Worm (Caenorhabditis elegans) whole organism, late embryonic: ENCODE results near the gene folt-2.

Experiments
- C08G9.2 ChIP-seq: sonication (generic microtip); optimal IDR thresholded peaks from 2 replicates; lab custom pipeline; 2016; ENCODE audit warnings: mild to moderate bottlenecking, missing genetic modification characterization, moderate library complexity, missing compliant biosample characterization
- C38D4.7 ChIP-seq: fragments of 200-800 bp; sonication (Bioruptor generic); optimal IDR thresholded peaks from 2 replicates; lab custom pipeline; 2018; ENCODE audit warnings: mild to moderate bottlenecking, missing genetic modification characterization, moderate library complexity, missing compliant biosample characterization
- F13H6.1 ChIP-seq: sonication (generic microtip); optimal IDR thresholded peaks from 2 replicates; lab custom pipeline; 2016; ENCODE audit warnings: missing genetic modification characterization, missing compliant biosample characterization
- K02D7.2 ChIP-seq: sonication (generic microtip); optimal IDR thresholded peaks from 2 replicates; lab custom pipeline; 2017; ENCODE audit warnings: mild to moderate bottlenecking, missing genetic modification characterization, missing compliant biosample characterization
- T23F11.4 ChIP-seq: fragments of 200-800 bp; sonication (Bioruptor generic); optimal IDR thresholded peaks from 2 replicates; lab custom pipeline; 2018; ENCODE audit warnings: mild to moderate bottlenecking, missing genetic modification characterization, missing compliant biosample characterization
- ahr-1 ChIP-seq: sonication (generic microtip); optimal IDR thresholded peaks from 2 replicates; lab custom pipeline; 2016; ENCODE audit warnings: missing genetic modification characterization, missing compliant biosample characterization
- ceh-19 ChIP-seq: fragments of 200-800 bp; sonication (Bioruptor generic); optimal IDR thresholded peaks from 2 replicates; lab custom pipeline; 2018; ENCODE audit warnings: mild to moderate bottlenecking, missing genetic modification characterization, missing compliant biosample characterization
- ceh-2 ChIP-seq: sonication (generic microtip); optimal IDR thresholded peaks from 2 replicates; lab custom pipeline; 2016; ENCODE audit warnings: missing genotype, missing genetic modification characterization, missing compliant biosample characterization
- ceh-24 ChIP-seq: sonication (generic microtip); optimal IDR thresholded peaks from 2 replicates; lab custom pipeline; 2016; ENCODE audit warnings: mild to moderate bottlenecking, missing genetic modification characterization, missing compliant biosample characterization
- ceh-30 ChIP-seq: fragments of 150-350 bp; optimal IDR thresholded peaks from 2 replicates; lab custom pipeline; 2014; ENCODE audit warnings: missing biosample characterization, missing genetic modification characterization
- dmd-4 ChIP-seq: sonication (generic microtip); optimal IDR thresholded peaks from 2 replicates; lab custom pipeline; 2016; ENCODE audit warnings: borderline replicate concordance, missing genetic modification characterization, missing compliant biosample characterization
- elt-4 ChIP-seq: sonication (generic microtip); optimal IDR thresholded peaks from 2 replicates; lab custom pipeline; 2016; ENCODE audit warnings: missing genetic modification characterization, missing compliant biosample characterization
- ets-4 ChIP-seq: sonication (generic microtip); optimal IDR thresholded peaks from 2 replicates; lab custom pipeline; 2016; ENCODE audit warnings: missing genetic modification characterization, missing compliant biosample characterization
- eyg-1 ChIP-seq: sonication (generic microtip); optimal IDR thresholded peaks from 2 replicates; lab custom pipeline; 2016; ENCODE audit warnings: missing genotype, missing genetic modification characterization, missing compliant biosample characterization
- fkh-6 ChIP-seq: sonication (generic microtip); optimal IDR thresholded peaks from 2 replicates; lab custom pipeline; 2016; ENCODE audit warnings: missing genetic modification characterization, missing compliant biosample characterization
- hlh-13 ChIP-seq: fragments of 200-800 bp; sonication (Bioruptor generic); optimal IDR thresholded peaks from 2 replicates; lab custom pipeline; 2018; ENCODE audit warnings: mild to moderate bottlenecking, missing genetic modification characterization, missing compliant biosample characterization
- hlh-15 ChIP-seq: sonication (generic microtip); optimal IDR thresholded peaks from 2 replicates; lab custom pipeline; 2016; ENCODE audit warnings: missing genetic modification characterization, missing compliant biosample characterization
- hlh-8 ChIP-seq: sonication (generic microtip); optimal IDR thresholded peaks from 2 replicates; lab custom pipeline; 2016; ENCODE audit warnings: missing genotype, missing genetic modification characterization, missing compliant biosample characterization
- lin-11 ChIP-seq: fragments of 200-800 bp; sonication (Bioruptor generic); optimal IDR thresholded peaks from 2 replicates; lab custom pipeline; 2018; ENCODE audit warnings: mild to moderate bottlenecking, missing genetic modification characterization, missing compliant biosample characterization
- nhr-11 ChIP-seq: fragments of 150-350 bp; optimal IDR thresholded peaks from 2 replicates; lab custom pipeline; 2014; ENCODE audit warnings: missing biosample characterization, missing genetic modification characterization
- npax-4 ChIP-seq: sonication (generic microtip); optimal IDR thresholded peaks from 2 replicates; lab custom pipeline; 2016; ENCODE audit warnings: missing genetic modification characterization, missing compliant biosample characterization
- odd-2 ChIP-seq: sonication (generic microtip); optimal IDR thresholded peaks from 2 replicates; lab custom pipeline; 2017; ENCODE audit warnings: antibody characterized with exemption, mild to moderate bottlenecking, missing genetic modification characterization, missing compliant biosample characterization
- pag-3 ChIP-seq: sonication (generic microtip); optimal IDR thresholded peaks from 2 replicates; lab custom pipeline; 2016; ENCODE audit warnings: missing compliant biosample characterization, missing genetic modification characterization, borderline replicate concordance
- pat-9 ChIP-seq: fragments of 200-800 bp; sonication (Bioruptor generic); optimal IDR thresholded peaks from 2 replicates; lab custom pipeline; 2018; ENCODE audit warnings: mild to moderate bottlenecking, missing genetic modification characterization, moderate library complexity, missing compliant biosample characterization
- pax-1 ChIP-seq: fragments of 150-350 bp; optimal IDR thresholded peaks from 2 replicates; lab custom pipeline; 2014; ENCODE audit warnings: missing biosample characterization, missing genetic modification characterization
- pha-4 ChIP-seq: fragments of 150-350 bp; optimal IDR thresholded peaks from 2 replicates; lab custom pipeline; 2018; ENCODE audit warnings: missing biosample characterization, missing genetic modification reagents, missing genetic modification characterization
- ref-2 ChIP-seq: sonication (generic microtip); optimal IDR thresholded peaks from 2 replicates; lab custom pipeline; 2016; ENCODE audit warnings: missing genetic modification characterization, missing compliant biosample characterization
- sox-2 ChIP-seq: fragments of 200-800 bp; sonication (Bioruptor generic); IDR thresholded peaks from 2 replicates; pipeline ENCODE4 v1.3.6; 2022; ENCODE audit warnings: missing genetic modification reagents, missing genetic modification characterization, missing compliant biosample characterization
- sox-4 ChIP-seq: sonication (generic microtip); optimal IDR thresholded peaks from 2 replicates; lab custom pipeline; 2017; ENCODE audit warnings: mild to moderate bottlenecking, missing genetic modification characterization, inconsistent platforms, missing compliant biosample characterization
- syd-9 ChIP-seq: sonication (generic microtip); optimal IDR thresholded peaks from 2 replicates; lab custom pipeline; 2016; ENCODE audit warnings: mild to moderate bottlenecking, missing genetic modification characterization, moderate library complexity, missing compliant biosample characterization
- tbx-2 ChIP-seq: sonication (generic microtip); optimal IDR thresholded peaks from 2 replicates; lab custom pipeline; 2016; ENCODE audit warnings: missing genetic modification characterization, missing compliant biosample characterization
- tbx-7 ChIP-seq: sonication (generic microtip); optimal IDR thresholded peaks from 2 replicates; lab custom pipeline; 2016; ENCODE audit warnings: missing genotype, missing genetic modification characterization, missing compliant biosample characterization
- ttx-3 ChIP-seq: sonication (generic microtip); optimal IDR thresholded peaks from 2 replicates; lab custom pipeline; 2016; ENCODE audit warnings: missing genetic modification reagents, missing genetic modification characterization, missing compliant biosample characterization
- unc-86 ChIP-seq: sonication (generic microtip); optimal IDR thresholded peaks from 2 replicates; lab custom pipeline; 2016; ENCODE audit warnings: missing genetic modification characterization, missing compliant biosample characterization
- zip-5 ChIP-seq: sonication (generic microtip); optimal IDR thresholded peaks from 2 replicates; lab custom pipeline; 2016; ENCODE audit warnings: missing genetic modification characterization, missing compliant biosample characterization

folt-2 gene

DNA sequence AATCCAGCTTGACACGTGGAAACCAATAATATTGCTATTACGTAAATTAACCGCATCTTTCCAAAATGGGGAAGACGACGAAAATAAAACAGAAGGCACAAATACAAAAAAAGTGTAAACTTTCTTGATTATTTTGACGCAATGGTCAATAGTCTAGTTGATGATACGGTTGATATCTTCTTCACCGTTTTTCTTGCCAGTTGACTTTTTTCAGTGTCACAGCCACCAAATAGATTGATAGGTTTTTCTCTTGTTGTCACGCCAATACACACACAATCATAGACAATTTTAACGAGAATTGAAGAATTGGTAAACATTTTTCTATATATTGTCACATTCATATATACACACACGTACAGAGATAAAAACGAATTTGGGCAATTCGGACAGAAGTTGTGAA is 34.1 kb upstream of the folt-2 start, which contains the start of gene zmp-3:
Gene zmp-3 (minus strand): TSS at position 101 of the 400 bp plus-strand sequence.
- TF ChIP-seq ceh-2 (tag; lab: Kevin White, UChicago) = no peak
- TF ChIP-seq ets-4 = no peak
- TF ChIP-seq eyg-1 (tag; lab: Kevin White, UChicago) = no peak
- no peak for TF ChIP-seq syd-9 (tag; lab: Kevin White, UChicago)
- no peak for TF ChIP-seq npax-4 (tag; lab: Kevin White, UChicago)
- no peak for TF ChIP-seq hlh-13 (GFP tag; lab: Kevin White, UChicago)
- TF ChIP-seq fkh-6 (tag; lab: Kevin White, UChicago) = no peak
- no peak for TF ChIP-seq pax-1 (tag; lab: Kevin White, UChicago)
- no peak for TF ChIP-seq pag-3
- TF ChIP-seq ceh-24 (tag; lab: Kevin White, UChicago) = no peak

DNA sequence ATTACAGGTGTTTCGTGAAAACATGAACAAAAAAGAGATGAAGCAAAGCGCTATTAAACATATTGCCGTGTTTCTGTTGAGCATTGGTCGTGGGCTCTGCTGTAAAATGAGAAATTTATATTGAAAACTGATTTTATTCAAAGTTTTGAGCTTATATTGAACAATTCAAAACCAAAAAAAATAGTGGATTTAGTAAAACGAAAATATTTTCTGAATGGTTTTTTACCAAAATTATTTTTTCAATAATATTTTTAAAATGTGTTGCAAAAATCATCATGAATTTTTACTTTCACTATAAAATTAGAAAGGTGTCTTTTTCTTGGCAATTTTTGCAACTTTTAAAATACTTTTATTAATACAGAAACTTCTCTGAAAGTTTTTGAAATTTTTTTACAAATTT is 27.8 kb upstream of the folt-2 start, which contains the start of gene C31B8.7:
Gene C31B8.7 (minus strand): TSS at position 101 of the 400 bp plus-strand sequence.
- TF ChIP-seq pag-3 (no peak), hlh-13 (GFP tag; lab: Kevin White, UChicago) (no peak), dmd-4 (tag; lab: Kevin White, UChicago) (no peak), sox-2 (no peak), ref-2 (no peak), ceh-24 (tag; lab: Kevin White, UChicago) (no peak), pha-4 (tag; lab: Kevin White, UChicago) (no peak), ceh-19 (GFP tag; lab: Kevin White, UChicago) (no peak), elt-4 (tag; lab: Kevin White, UChicago) (no peak)
- TF ChIP-seq, all 69 proteins: peak for 0

DNA sequence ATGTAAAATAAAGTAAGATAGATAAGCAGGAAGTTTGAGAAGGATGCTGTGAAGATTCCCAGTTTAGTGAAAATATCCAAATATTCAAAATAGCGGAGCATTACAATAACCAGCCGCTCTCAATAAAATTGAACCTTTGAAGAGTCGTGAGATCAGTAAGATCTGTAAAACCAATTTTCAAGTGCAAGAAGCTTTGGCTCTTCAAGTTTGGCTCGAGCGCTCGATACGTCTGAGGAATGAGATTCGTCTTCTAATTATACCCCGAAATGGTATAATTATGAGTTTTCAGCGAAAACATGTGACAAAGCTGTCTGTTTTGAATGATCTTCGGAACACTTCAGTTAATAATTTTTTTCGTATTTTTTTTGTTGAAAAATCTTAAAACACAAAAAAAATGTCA is 24.5 kb upstream of the folt-2 start, which contains the start of gene str-46:
Gene str-46 (minus strand): TSS at position 101 of the 400 bp plus-strand sequence.
- TF ChIP-seq ahr-1 (tag; lab: Kevin White, UChicago) = no peak
- TF ChIP-seq T23F11.4 = no peak
- no peak for TF ChIP-seq C08G9.2 (tag; lab: Kevin White, UChicago)
- no peak for TF ChIP-seq fkh-6 (tag; lab: Kevin White, UChicago)
- no peak for TF ChIP-seq ceh-2 (tag; lab: Kevin White, UChicago)
- no peak for TF ChIP-seq elt-4 (tag; lab: Kevin White, UChicago)
- no peak for TF ChIP-seq nhr-11
- TF ChIP-seq C38D4.7 = no peak
- no peak for TF ChIP-seq ttx-3
- no peak for TF ChIP-seq tbx-2 (tag; lab: Kevin White, UChicago)
- no peak for TF ChIP-seq zip-5 (tag; lab: Kevin White, UChicago)
- no peak for TF ChIP-seq unc-86 (tag; lab: Kevin White, UChicago)
- TF ChIP-seq npax-4 (tag; lab: Kevin White, UChicago) = no peak
- no peak for TF ChIP-seq dmd-4 (tag; lab: Kevin White, UChicago)

DNA sequence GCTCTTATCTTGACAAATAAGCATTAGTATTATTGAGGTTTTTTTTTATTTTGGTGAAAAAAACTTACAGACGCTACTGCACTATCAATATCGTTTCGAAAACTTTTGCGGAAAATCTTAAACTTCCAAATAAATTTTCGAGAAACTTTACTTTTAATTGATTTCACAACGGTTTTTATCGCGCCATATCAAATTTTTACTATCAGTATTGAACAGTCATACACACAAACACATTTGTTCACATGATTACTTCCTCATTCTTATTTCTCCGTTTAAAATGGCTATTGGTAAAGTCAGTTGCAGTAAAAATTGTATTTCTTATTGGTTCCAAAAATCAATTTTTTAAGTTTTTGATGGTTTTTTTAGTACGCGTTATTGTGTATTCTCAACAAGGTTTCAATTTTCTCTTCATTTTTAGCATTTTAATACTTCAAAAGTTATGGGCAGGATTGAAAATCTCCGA is 20.8 kb upstream of the folt-2 start, which contains the start of gene pals-32:
Gene pals-32 (plus strand): TSS at position 413 of the 463 bp plus-strand sequence.
- TF ChIP-seq ceh-30 (tag; lab: Kevin White, UChicago) (no peak), hlh-8 (tag; lab: Kevin White, UChicago) (no peak), K02D7.2 (tag; lab: Kevin White, UChicago) (no peak), tbx-7 (tag; lab: Kevin White, UChicago) (no peak), ref-2 (no peak), F13H6.1 (tag; lab: Kevin White, UChicago) (no peak), pat-9 (tag; lab: Kevin White, UChicago) (no peak), sox-4 (tag; lab: Kevin White, UChicago) (no peak)

DNA sequence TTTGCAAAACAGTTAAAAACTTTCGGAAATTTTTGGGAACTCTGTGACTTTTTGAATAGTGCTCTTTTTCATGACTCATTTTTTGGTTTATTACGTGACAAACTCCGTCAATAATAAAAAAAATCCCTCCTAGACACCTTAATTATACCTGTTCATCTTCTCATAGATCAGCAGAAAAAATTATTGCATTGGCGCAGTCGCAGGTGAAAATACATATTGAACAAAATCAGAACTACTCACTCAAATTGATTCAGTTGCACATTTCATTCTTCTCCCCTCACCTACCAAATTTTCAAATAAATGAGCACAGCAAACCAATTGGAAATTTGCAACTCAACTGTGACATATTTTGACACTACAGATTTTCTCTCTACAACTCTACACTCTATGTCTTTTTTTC is 17.6 kb upstream of the folt-2 start, which contains the start of gene srh-127:
Gene srh-127 (plus strand): TSS at position 301 of the 400 bp plus-strand sequence.
- no peak for TF ChIP-seq hlh-15 (tag; lab: Kevin White, UChicago)
- no peak for TF ChIP-seq lin-11 (tag; lab: Kevin White, UChicago)
- TF ChIP-seq ceh-2 (tag; lab: Kevin White, UChicago) = no peak
- no peak for TF ChIP-seq odd-2 (tag; lab: Kevin White, UChicago)
- TF ChIP-seq C38D4.7 = no peak
